Worm (Caenorhabditis elegans): Measurements from ENCODE around the gene ZK622.1.

DNA sequence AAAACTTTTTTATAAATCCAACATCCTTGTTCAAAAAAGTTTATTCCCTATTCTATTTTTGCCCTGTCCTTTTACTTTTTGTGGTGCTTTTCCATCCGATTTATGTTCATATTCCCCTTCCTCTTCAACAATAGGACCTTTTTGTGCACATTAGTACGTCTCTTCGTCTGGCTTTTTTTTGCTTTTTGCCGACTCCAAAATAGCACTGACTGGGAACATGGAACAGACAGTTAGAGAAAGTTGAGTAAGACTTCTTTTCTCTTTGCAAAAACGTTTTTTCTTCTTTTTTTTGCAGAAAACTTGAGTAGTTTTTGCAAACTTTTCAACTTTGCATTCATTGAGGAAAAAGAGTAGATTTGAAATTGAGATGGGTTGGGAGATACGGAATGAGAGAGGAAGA is 8.2 kb downstream of the ZK622.1 start:
- TF ChIP-seq pros-1 (tag; optimal IDR thresholded peaks at IDR 0.05) (no peak), pqm-1 (tag; optimal IDR thresholded peaks at IDR 0.05) (no peak), ceh-9 (tag; optimal IDR thresholded peaks at IDR 0.05) (no peak), pag-3 (tag; optimal IDR thresholded peaks at IDR 0.05; ENCODE audit: borderline replicate concordance) (no peak), sox-4 (tag; optimal IDR thresholded peaks at IDR 0.05) (no peak), lin-11 (tag; optimal IDR thresholded peaks at IDR 0.05) (no peak), fax-1 (tag; optimal IDR thresholded peaks at IDR 0.05) (no peak), unc-3 (GFP tag; conservative IDR thresholded peaks at IDR 0.05) (no peak), unc-3 (tag; optimal IDR thresholded peaks at IDR 0.05) (no peak), unc-55 (GFP tag; optimal IDR thresholded peaks at IDR 0.05) (no peak)

Measured in whole organism, late embryonic.